Worm (Caenorhabditis elegans): ENCODE measurements around the gene oatr-1.

Gene oatr-1

ce11 chrIII:6419409-6419944, 23.5 kb upstream of the oatr-1 start, which contains the start of gene atgl-1:
TSS of gene atgl-1 (minus strand) at chrIII:6419459.
- peak; percentile 12 for TF ChIP-seq nhr-80 (tag; optimal IDR thresholded peaks at IDR 0.05)
- TF ChIP-seq lin-26 (GFP tag; IDR thresholded peaks at IDR 0.05) = 0 out of 2 replicates have a peak, but pooled peaks have one; percentile 23
- TF ChIP-seq C06A6.2 (GFP tag; conservative IDR thresholded peaks at IDR 0.05) = no peak

- TF ChIP-seq ztf-26 (tag; optimal IDR thresholded peaks at IDR 0.05) (peak; percentile 41), D2030.7 (GFP tag; IDR thresholded peaks at IDR 0.05) (no peak), gei-17 (GFP tag; optimal IDR thresholded peaks at IDR 0.05) (no peak), nfya-2 (GFP tag; IDR thresholded peaks at IDR 0.05) (no peak), madf-3 (GFP tag; IDR thresholded peaks at IDR 0.05) (0 out of 2 replicates have a peak, but pooled peaks have one; percentile 18), ztf-3 (GFP tag; optimal IDR thresholded peaks at IDR 0.05) (no peak), dox-1 (GFP tag; IDR thresholded peaks at IDR 0.05) (no peak), sdz-38 (tag; optimal IDR thresholded peaks at IDR 0.05) (no peak), bed-2 (GFP tag; IDR thresholded peaks at IDR 0.05) (no peak), F57A8.1 (GFP tag; optimal IDR thresholded peaks at IDR 0.05) (no peak), nfyb-1 (GFP tag; IDR thresholded peaks at IDR 0.05) (0 out of 2 replicates have a peak, but pooled peaks have one; percentile 6), K11D2.4 (GFP tag; IDR thresholded peaks at IDR 0.05) (no peak), hsf-1 (GFP tag; IDR thresholded peaks at IDR 0.05) (0 out of 2 replicates have a peak, but pooled peaks have one; percentile 35), nhr-90 (tag; optimal IDR thresholded peaks at IDR 0.05) (no peak), pha-4 (tag; optimal IDR thresholded peaks at IDR 0.05) (no peak)
Observed at ce11 chrIII:6418254-6418653, 22.3 kb upstream of the oatr-1 start.

DNA sequence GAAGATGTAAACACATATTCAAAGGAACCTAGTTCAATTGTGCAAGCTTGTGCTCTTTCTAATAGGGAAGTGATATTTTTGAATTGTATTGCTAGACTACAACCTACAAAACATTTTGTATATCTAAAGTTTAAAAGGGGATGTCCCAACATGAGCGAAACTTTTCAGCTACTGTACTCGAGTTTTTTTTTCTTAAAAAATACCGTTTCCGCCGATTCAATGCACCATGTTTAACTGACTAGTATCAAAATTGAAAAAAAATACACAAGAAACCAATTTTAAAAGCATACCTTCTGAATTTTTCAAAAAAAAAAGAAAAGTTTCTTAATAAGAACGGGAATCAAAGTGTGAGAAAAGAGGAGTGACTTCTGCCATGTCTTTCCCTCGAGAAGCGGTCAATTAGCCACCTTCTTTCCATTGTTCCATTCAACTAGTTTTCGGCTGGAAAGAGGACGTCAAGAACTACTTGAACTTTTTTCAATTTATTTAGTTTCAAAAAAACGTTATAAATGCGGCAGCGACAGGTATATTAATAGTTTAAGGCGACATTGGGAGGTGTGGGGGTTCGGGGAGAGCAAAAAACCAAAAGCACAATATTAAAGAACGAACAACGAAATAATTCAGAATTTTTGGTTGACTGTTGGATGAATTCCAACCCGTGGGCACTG, 19.5 kb upstream of the oatr-1 start, which contains the start of gene nas-4:
TSS of gene nas-4 (minus strand) at position 351 of the 668 bp plus-strand sequence.
- TF ChIP-seq mel-28 (tag; optimal IDR thresholded peaks at IDR 0.05; ENCODE audit: borderline replicate concordance) = peak; percentile 29
- TF ChIP-seq lsy-27 (tag; optimal IDR thresholded peaks at IDR 0.05; ENCODE audit: borderline replicate concordance, insufficient read depth) = no peak
- no peak for TF ChIP-seq lin-54 (GFP tag; optimal IDR thresholded peaks at IDR 0.05)
- no peak for TF ChIP-seq xnd-1 (tag; optimal IDR thresholded peaks at IDR 0.05)
- TF ChIP-seq B0019.2 (GFP tag; conservative IDR thresholded peaks at IDR 0.05) = no peak
- no peak for TF ChIP-seq F55B11.4 (tag; optimal IDR thresholded peaks at IDR 0.05; ENCODE audit: borderline replicate concordance, insufficient read depth)
- no peak for TF ChIP-seq sptf-2 (GFP tag; optimal IDR thresholded peaks at IDR 0.05)
- TF ChIP-seq nhr-179 (tag; optimal IDR thresholded peaks at IDR 0.05) = peak; percentile 14
- 0 out of 2 replicates have a peak, but pooled peaks have one; percentile 55 for TF ChIP-seq B0336.3 (GFP tag; IDR thresholded peaks at IDR 0.05)
- TF ChIP-seq pbrm-1 (GFP tag; IDR thresholded peaks at IDR 0.05) = 0 out of 2 replicates have a peak, but pooled peaks have one; percentile 25
- 0 out of 2 replicates have a peak, but pooled peaks have one; percentile 12 for TF ChIP-seq ekl-4 (GFP tag; IDR thresholded peaks at IDR 0.05)
- no peak for TF ChIP-seq attf-5 (GFP tag; optimal IDR thresholded peaks at IDR 0.05)
- TF ChIP-seq repo-1 (tag; optimal IDR thresholded peaks at IDR 0.05) = peak; percentile 60
- no peak for TF ChIP-seq zim-3 (tag; optimal IDR thresholded peaks at IDR 0.05)
- no peak for TF ChIP-seq somi-1 (GFP tag; optimal IDR thresholded peaks at IDR 0.05)
- TF ChIP-seq rcor-1 (GFP tag; IDR thresholded peaks at IDR 0.05) = no peak
- no peak for TF ChIP-seq sdz-38 (tag; optimal IDR thresholded peaks at IDR 0.05)
- TF ChIP-seq egl-18 (GFP tag; IDR thresholded peaks at IDR 0.05) = no peak
- no peak for TF ChIP-seq hlh-26 (GFP tag; conservative IDR thresholded peaks at IDR 0.05)
- TF ChIP-seq snpc-4 (GFP tag; optimal IDR thresholded peaks at IDR 0.05) = no peak
- no peak for TF ChIP-seq snpc-4 (tag; optimal IDR thresholded peaks at IDR 0.05)
- no peak; the same call in 1 of the 2 replicates for TF ChIP-seq madf-6 (GFP tag; IDR thresholded peaks at IDR 0.05)
- TF ChIP-seq cebp-1 (GFP tag; IDR thresholded peaks at IDR 0.05) = 0 out of 2 replicates have a peak, but pooled peaks have one; percentile 38
- peak; percentile 71 for TF ChIP-seq cebp-1 (tag; optimal IDR thresholded peaks at IDR 0.05)
- no peak for TF ChIP-seq ccch-3 (GFP tag; optimal IDR thresholded peaks at IDR 0.05)
- TF ChIP-seq nfyb-1 (GFP tag; IDR thresholded peaks at IDR 0.05) = peak; percentile 69
- TF ChIP-seq ceh-27 (GFP tag; optimal IDR thresholded peaks at IDR 0.05) = peak; percentile 35
- TF ChIP-seq atf-7 (tag; optimal IDR thresholded peaks at IDR 0.05) = peak; percentile 6
- TF ChIP-seq aptf-3 (GFP tag; IDR thresholded peaks at IDR 0.05) = no peak
